Worm (Caenorhabditis elegans): ENCODE results near the gene col-44.
A peak's percentile ranks its signal among the peaks of the same experiment; 100 is the strongest.

DNA sequence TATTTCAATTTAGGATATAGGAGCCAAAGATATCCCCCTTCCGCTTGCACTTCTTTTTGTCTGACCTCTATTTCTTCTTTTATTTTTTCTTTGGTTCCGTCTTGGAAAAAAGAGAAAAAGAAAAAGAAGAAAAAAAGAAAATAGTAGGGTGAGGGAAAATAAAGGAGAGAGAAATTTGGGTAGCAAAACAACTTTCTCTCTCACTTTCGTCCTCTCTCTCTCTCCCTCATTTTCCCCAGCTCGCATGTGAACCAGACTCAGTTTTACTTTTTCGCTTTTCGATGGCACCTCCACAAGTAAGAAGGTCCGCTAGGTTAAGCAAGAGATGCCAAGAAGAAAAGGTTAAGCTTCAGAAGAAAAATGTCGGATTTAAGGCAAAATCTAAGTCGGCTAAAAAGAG is 48.5 kb upstream of the col-44 start:
- TF ChIP-seq ceh-82 (tag; optimal IDR thresholded peaks at IDR 0.05), result no peak
- peak; percentile 31 for TF ChIP-seq blmp-1 (tag; optimal IDR thresholded peaks at IDR 0.05; ENCODE audit: insufficient read depth)
- no peak for TF ChIP-seq unc-39 (tag; optimal IDR thresholded peaks at IDR 0.05)

Measured in whole organism, L2 larva.